Worm (Caenorhabditis elegans): ENCODE measurements around the gene srh-71.
"Not testable (repeated sequence)": the region's sequence is repeated elsewhere in the genome, so short reads cannot be mapped to it uniquely, and the experiment has no call there.

DNA sequence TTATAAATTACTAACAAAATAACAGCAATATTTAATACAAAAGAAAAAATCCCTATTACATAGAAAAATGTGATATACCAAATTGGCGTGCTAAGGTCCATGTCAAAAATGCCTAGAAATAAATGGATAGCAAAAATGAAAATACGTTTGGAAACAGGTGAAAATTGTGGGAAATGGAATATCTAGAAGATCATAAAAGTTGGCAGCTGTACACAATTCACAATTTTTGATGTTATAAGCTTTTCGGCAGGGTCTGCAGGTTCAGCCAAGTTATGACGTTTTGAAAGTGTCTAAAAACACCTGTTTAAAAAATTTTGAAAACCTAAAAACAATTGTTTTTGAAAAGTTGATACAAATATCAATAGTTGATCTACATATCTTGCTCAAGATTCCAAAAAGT, 19.5 kb downstream of the srh-71 start, which contains the start of gene sri-42:
- TF ChIP-seq klf-2 (GFP tag; conservative IDR thresholded peaks at IDR 0.05); ztf-29 (GFP tag; IDR thresholded peaks at IDR 0.05); tab-1 (GFP tag; IDR thresholded peaks at IDR 0.05): not testable (repeated sequence)
